Worm (Caenorhabditis elegans) whole organism, L2 larva: Measurements from ENCODE around the gene nhr-232.

Experiments used
- ZK546.5 ChIP-seq: sonication (generic microtip); optimal IDR thresholded peaks from 2 replicates; lab custom pipeline; 2017; ENCODE audit warnings: missing biosample characterization, missing genetic modification characterization
- ceh-82 ChIP-seq: fragments of 150-350 bp; optimal IDR thresholded peaks from 2 replicates; lab custom pipeline; 2014; ENCODE audit warnings: missing biosample characterization, missing genetic modification characterization
- mdl-1 ChIP-seq, 2 experiments: fragments of 150-350 bp in 1 of 2; sonication (generic microtip) in 1 of 2; optimal IDR thresholded peaks; 2 replicates each; lab custom pipeline; 2017; ENCODE audit warnings: missing biosample characterization in 2 of 2, missing genetic modification characterization in 2 of 2
- nhr-12 ChIP-seq: fragments of 150-350 bp; optimal IDR thresholded peaks from 2 replicates; lab custom pipeline; 2014; ENCODE audit warnings: missing biosample characterization, missing genetic modification characterization
- nhr-237 ChIP-seq: fragments of 150-350 bp; optimal IDR thresholded peaks from 2 replicates; lab custom pipeline; 2014; ENCODE audit warnings: missing biosample characterization, missing genetic modification characterization
- nhr-25 ChIP-seq: fragments of 150-350 bp; sonication (generic microtip); optimal IDR thresholded peaks from 3 replicates; lab custom pipeline; 2014; ENCODE audit warnings: missing biosample characterization, missing genetic modification characterization
- nhr-77 ChIP-seq: fragments of 150-350 bp; optimal IDR thresholded peaks from 2 replicates; lab custom pipeline; 2014; ENCODE audit warnings: missing biosample characterization, missing genetic modification characterization
- skn-1 ChIP-seq: sonication (generic microtip); optimal IDR thresholded peaks from 2 replicates; lab custom pipeline; 2017; ENCODE audit warnings: missing biosample characterization, missing genetic modification characterization
- sma-3 ChIP-seq: sonication (generic microtip); optimal IDR thresholded peaks from 2 replicates; lab custom pipeline; 2016; ENCODE audit warnings: missing genetic modification reagents, missing genetic modification characterization, missing compliant biosample characterization
- snpc-4 ChIP-seq: fragments of 150-350 bp; optimal IDR thresholded peaks from 2 replicates; lab custom pipeline; 2014; ENCODE audit warnings: missing biosample characterization, missing genetic modification characterization
- unc-55 ChIP-seq: fragments of 150-350 bp; sonication (generic microtip); optimal IDR thresholded peaks from 3 replicates; lab custom pipeline; 2014; ENCODE audit warnings: missing biosample characterization, missing genetic modification reagents, missing genetic modification characterization
- unc-62 ChIP-seq: fragments of 150-350 bp; optimal IDR thresholded peaks from 2 replicates; lab custom pipeline; 2014; ENCODE audit warnings: missing biosample characterization, missing genetic modification reagents, missing genetic modification characterization
- ztf-11 ChIP-seq: sonication (generic microtip); optimal IDR thresholded peaks from 2 replicates; lab custom pipeline; 2017; ENCODE audit warnings: missing biosample characterization, missing genetic modification characterization

ce11 chrV:10220605-10221004, 35.4 kb upstream of the nhr-232 start, which contains the start of gene C12D8.13:
- no peak for TF ChIP-seq unc-62 (GFP tag; lab: Kevin White, UChicago)
- no peak for TF ChIP-seq unc-55 (GFP tag; lab: Kevin White, UChicago)
- no peak for TF ChIP-seq snpc-4 (tag; lab: Kevin White, UChicago)
- TF ChIP-seq nhr-237 (tag; lab: Kevin White, UChicago) = no peak
- no peak for TF ChIP-seq nhr-77 (tag; lab: Kevin White, UChicago)
- no peak for TF ChIP-seq skn-1 (tag; lab: Kevin White, UChicago)
- TF ChIP-seq mdl-1 (tag; optimal IDR thresholded peaks at IDR 0.05; lab: Kevin White, UChicago) = no peak
- TF ChIP-seq ceh-82 = no peak
- no peak for TF ChIP-seq sma-3
- no peak for TF ChIP-seq nhr-12 (tag; lab: Kevin White, UChicago)
- TF ChIP-seq nhr-25 = no peak
- TF ChIP-seq ztf-11 (tag; lab: Kevin White, UChicago) = no peak
- no peak for TF ChIP-seq ZK546.5 (tag; lab: Kevin White, UChicago)
